Fruit fly (Drosophila melanogaster) whole organism, embryonic: Measurements from ENCODE around the gene sws.
A peak's percentile ranks its signal among the peaks of the same experiment; 100 is the strongest.

Experiments used
- CG10274 ChIP-seq: fragments of 200-800 bp; sonication (Bioruptor generic); optimal IDR thresholded peaks from 3 replicates; lab custom pipeline; 2017; ENCODE audit warnings: missing biosample characterization, mild to moderate bottlenecking, missing genetic modification characterization
- CG11696 ChIP-seq: fragments of 200-800 bp; sonication (Bioruptor generic); IDR thresholded peaks from 2 replicates; pipeline ENCODE4 v1.3.6; 2022; ENCODE audit warnings: missing biosample characterization, missing genetic modification characterization
- CG11723 ChIP-seq: fragments of 200-800 bp; sonication (Bioruptor generic); optimal IDR thresholded peaks from 2 replicates; lab custom pipeline; 2017; ENCODE audit warnings: missing biosample characterization, mild to moderate bottlenecking, missing genetic modification characterization
- CG12236 ChIP-seq: fragments of 200-800 bp; sonication (Bioruptor generic); optimal IDR thresholded peaks from 2 replicates; lab custom pipeline; 2016; ENCODE audit warnings: missing biosample characterization, missing genetic modification characterization
- CG14965 ChIP-seq: fragments of 200-800 bp; sonication (Bioruptor generic); optimal IDR thresholded peaks from 2 replicates; lab custom pipeline; 2016; ENCODE audit warnings: missing biosample characterization, missing genetic modification characterization, borderline replicate concordance
- CG15696 ChIP-seq: fragments of 200-800 bp; sonication (Bioruptor generic); optimal IDR thresholded peaks from 2 replicates; lab custom pipeline; 2019; ENCODE audit warnings: missing biosample characterization, mild to moderate bottlenecking, missing genetic modification characterization, moderate library complexity
- CG1603 ChIP-seq: fragments of 200-800 bp; sonication (Bioruptor generic); optimal IDR thresholded peaks from 2 replicates; lab custom pipeline; 2019; ENCODE audit warnings: missing biosample characterization, mild to moderate bottlenecking, missing genetic modification characterization, moderate library complexity
- CG3281 ChIP-seq: fragments of 200-800 bp; sonication (Bioruptor generic); optimal IDR thresholded peaks from 3 replicates; lab custom pipeline; 2017; ENCODE audit warnings: missing biosample characterization, mild to moderate bottlenecking, missing genetic modification characterization
- CG34422 ChIP-seq: fragments of 200-800 bp; sonication (Bioruptor generic); IDR thresholded peaks from 3 replicates; pipeline ENCODE4 v1.3.6; 2022; ENCODE audit warnings: missing biosample characterization, missing genetic modification characterization
- CG3838 ChIP-seq: fragments of 200-800 bp; sonication (Bioruptor generic); optimal IDR thresholded peaks from 3 replicates; lab custom pipeline; 2016; ENCODE audit warnings: missing biosample characterization, missing genetic modification characterization
- CG3847 ChIP-seq: fragments of 200-800 bp; sonication (Bioruptor generic); IDR thresholded peaks from 2 replicates; pipeline ENCODE4 v1.3.6; 2022; ENCODE audit warnings: missing biosample characterization, missing genetic modification characterization
- CG4328 ChIP-seq: fragments of 200-800 bp; sonication (Bioruptor generic); optimal IDR thresholded peaks from 3 replicates; lab custom pipeline; 2017; ENCODE audit warnings: missing biosample characterization, missing genetic modification reagents, missing genetic modification characterization
- CG4820 ChIP-seq: fragments of 200-800 bp; sonication (Bioruptor generic); optimal IDR thresholded peaks from 3 replicates; lab custom pipeline; 2016; ENCODE audit warnings: missing biosample characterization, missing genetic modification characterization
- CG8765 ChIP-seq: fragments of 200-800 bp; sonication (Bioruptor generic); IDR thresholded peaks from 2 replicates; pipeline ENCODE4 v1.3.6; 2022; ENCODE audit warnings: missing biosample characterization, missing genetic modification characterization
- CG9215 ChIP-seq: fragments of 200-800 bp; sonication (Bioruptor generic); IDR thresholded peaks from 2 replicates; pipeline ENCODE4 v1.3.6; 2022; ENCODE audit warnings: missing biosample characterization, missing genetic modification characterization
- CG9437 ChIP-seq: fragments of 200-800 bp; sonication (Bioruptor generic); optimal IDR thresholded peaks from 2 replicates; lab custom pipeline; 2018; ENCODE audit warnings: missing biosample characterization, mild to moderate bottlenecking, missing genetic modification characterization
- CG9727 ChIP-seq: fragments of 200-800 bp; sonication (Bioruptor generic); optimal IDR thresholded peaks from 3 replicates; lab custom pipeline; 2017; ENCODE audit warnings: missing biosample characterization, mild to moderate bottlenecking, missing genetic modification characterization
- Camta ChIP-seq: fragments of 200-800 bp; sonication (Bioruptor generic); optimal IDR thresholded peaks from 2 replicates; lab custom pipeline; 2016; ENCODE audit warnings: missing biosample characterization, missing genetic modification characterization
- Dll ChIP-seq: fragments of 200-800 bp; sonication (Bioruptor generic); IDR thresholded peaks from 4 replicates; pipeline ENCODE4 v1.3.6; 2022; ENCODE audit warnings: missing biosample characterization, missing genetic modification characterization; ENCODE audit not compliant: partially characterized antibody
- Dref ChIP-seq: fragments of 200-800 bp; sonication (Bioruptor generic); IDR thresholded peaks from 2 replicates; pipeline ENCODE4 v1.3.6; 2022; ENCODE audit warnings: missing biosample characterization, missing genetic modification characterization
- Ets97D ChIP-seq: fragments of 200-800 bp; sonication (Bioruptor generic); optimal IDR thresholded peaks from 3 replicates; lab custom pipeline; 2016; ENCODE audit warnings: missing biosample characterization, missing genetic modification characterization
- HLH3B ChIP-seq: fragments of 200-800 bp; sonication (Bioruptor generic); IDR thresholded peaks from 2 replicates; pipeline ENCODE4 v1.3.6; 2022; ENCODE audit warnings: missing biosample characterization, missing genetic modification characterization
- HmgD ChIP-seq: fragments of 200-800 bp; sonication (Bioruptor generic); optimal IDR thresholded peaks from 3 replicates; lab custom pipeline; 2016; ENCODE audit warnings: missing biosample characterization, missing genetic modification characterization
- Lim3 ChIP-seq: fragments of 200-800 bp; sonication (Bioruptor generic); IDR thresholded peaks from 2 replicates; pipeline ENCODE4 v1.3.6; 2022; ENCODE audit warnings: missing biosample characterization, missing genetic modification characterization
- MBD-R2 ChIP-seq: fragments of 200-800 bp; sonication (Bioruptor generic); IDR thresholded peaks from 2 replicates; pipeline ENCODE4 v1.3.6; 2022; ENCODE audit warnings: missing biosample characterization, missing genetic modification characterization
- Mad ChIP-seq: fragments of 200-800 bp; sonication (Bioruptor generic); optimal IDR thresholded peaks from 2 replicates; lab custom pipeline; 2016; ENCODE audit warnings: missing biosample characterization, missing genetic modification characterization
- Optix ChIP-seq: fragments of 200-800 bp; sonication (Bioruptor generic); IDR thresholded peaks from 3 replicates; pipeline ENCODE4 v1.3.6; 2022; ENCODE audit warnings: missing biosample characterization, missing genetic modification characterization
- PHDP ChIP-seq: fragments of 200-800 bp; sonication (Bioruptor generic); optimal IDR thresholded peaks from 3 replicates; lab custom pipeline; 2018; ENCODE audit warnings: missing biosample characterization, mild to moderate bottlenecking, missing genetic modification characterization, moderate library complexity
- Side ChIP-seq: fragments of 200-800 bp; sonication (Bioruptor generic); optimal IDR thresholded peaks from 2 replicates; lab custom pipeline; 2016; ENCODE audit warnings: missing biosample characterization, missing genetic modification characterization
- Spps ChIP-seq: fragments of 200-800 bp; sonication (Bioruptor generic); optimal IDR thresholded peaks from 2 replicates; lab custom pipeline; 2018; ENCODE audit warnings: missing biosample characterization, mild to moderate bottlenecking, missing genetic modification characterization
- chm ChIP-seq: fragments of 200-800 bp; sonication (Bioruptor generic); IDR thresholded peaks from 2 replicates; pipeline ENCODE4 v1.3.6; 2022; ENCODE audit warnings: missing biosample characterization, missing genetic modification characterization
- dysf ChIP-seq: fragments of 200-800 bp; sonication (Bioruptor generic); IDR thresholded peaks from 3 replicates; pipeline ENCODE4 v1.3.6; 2022; ENCODE audit warnings: missing biosample characterization, missing genetic modification characterization
- ems ChIP-seq: fragments of 200-800 bp; sonication (Bioruptor generic); optimal IDR thresholded peaks from 3 replicates; lab custom pipeline; 2016; ENCODE audit warnings: missing biosample characterization, missing genetic modification characterization
- exex ChIP-seq: fragments of 200-800 bp; sonication (Bioruptor generic); optimal IDR thresholded peaks from 4 replicates; lab custom pipeline; 2018; ENCODE audit warnings: missing biosample characterization, mild to moderate bottlenecking, missing genetic modification characterization, moderate library complexity
- gro ChIP-seq: fragments of 200-800 bp; sonication (Bioruptor generic); optimal IDR thresholded peaks from 2 replicates; lab custom pipeline; 2016; ENCODE audit warnings: missing biosample characterization, missing genetic modification characterization
- h ChIP-seq: fragments of >200 bp; optimal IDR thresholded peaks from 2 replicates; lab custom pipeline; 2017
- insv ChIP-seq, 2 experiments: fragments of 200-800 bp; sonication (Bioruptor generic); optimal IDR thresholded peaks; 3 replicates each; lab custom pipeline; 2016 to 2018; ENCODE audit warnings: missing biosample characterization in 2 of 2, missing genetic modification characterization in 2 of 2
- ken ChIP-seq: fragments of 200-800 bp; sonication (Bioruptor generic); IDR thresholded peaks from 3 replicates; pipeline ENCODE4 v1.3.6; 2022; ENCODE audit warnings: missing biosample characterization, missing genetic modification characterization
- lilli ChIP-seq: fragments of 200-800 bp; sonication (Bioruptor generic); optimal IDR thresholded peaks from 3 replicates; lab custom pipeline; 2016; ENCODE audit warnings: missing biosample characterization, missing genetic modification characterization
- lov ChIP-seq, 2 experiments: fragments of 200-800 bp in 1 of 2; fragments of >200 bp in 1 of 2; sonication (Bioruptor generic) in 1 of 2; IDR thresholded peaks in 1 of 2; optimal IDR thresholded peaks in 1 of 2; 2 replicates in 1 of 2; 3 replicates in 1 of 2; pipeline versions ENCODE4 v1.3.6 to Lab custom; 2017 to 2022; ENCODE audit warnings: missing biosample characterization in 1 of 2, missing genetic modification characterization in 1 of 2
- p53 ChIP-seq: fragments of 200-800 bp; sonication (Bioruptor generic); optimal IDR thresholded peaks from 2 replicates; lab custom pipeline; 2016; ENCODE audit warnings: missing biosample characterization, missing genetic modification characterization
- pnt ChIP-seq: fragments of 200-800 bp; sonication (Bioruptor generic); optimal IDR thresholded peaks from 3 replicates; lab custom pipeline; 2016; ENCODE audit warnings: missing biosample characterization, missing genetic modification characterization
- pros ChIP-seq: fragments of 200-800 bp; sonication (Bioruptor generic); optimal IDR thresholded peaks from 3 replicates; lab custom pipeline; 2019; ENCODE audit warnings: missing biosample characterization, mild to moderate bottlenecking, missing genetic modification characterization, moderate library complexity
- repo ChIP-seq: fragments of 200-800 bp; sonication (Bioruptor generic); optimal IDR thresholded peaks from 2 replicates; lab custom pipeline; 2016; ENCODE audit warnings: missing biosample characterization, missing genetic modification characterization
- sc ChIP-seq, 3 experiments: fragments of >200 bp in 2 of 3; fragments of 200-800 bp in 1 of 3; sonication (Bioruptor generic) in 1 of 3; optimal IDR thresholded peaks; 2 replicates in 2 of 3; 3 replicates in 1 of 3; lab custom pipeline; 2017; ENCODE audit warnings: mild to moderate bottlenecking in 1 of 3, missing biosample characterization in 1 of 3, missing genetic modification characterization in 1 of 3, missing genetic modification reagents in 1 of 3
- sima ChIP-seq: fragments of 200-800 bp; sonication (Bioruptor generic); optimal IDR thresholded peaks from 2 replicates; lab custom pipeline; 2016; ENCODE audit warnings: missing biosample characterization, missing genetic modification characterization
- stwl ChIP-seq: fragments of 200-800 bp; sonication (Bioruptor generic); optimal IDR thresholded peaks from 3 replicates; lab custom pipeline; 2018; ENCODE audit warnings: missing biosample characterization, mild to moderate bottlenecking, missing genetic modification characterization, moderate library complexity
- tup ChIP-seq: fragments of 200-800 bp; sonication (Bioruptor generic); optimal IDR thresholded peaks from 2 replicates; lab custom pipeline; 2016; ENCODE audit warnings: missing biosample characterization, mild to moderate bottlenecking, missing genetic modification characterization, moderate library complexity
- yki ChIP-seq: fragments of >200 bp; optimal IDR thresholded peaks from 3 replicates; lab custom pipeline; 2018
- zen ChIP-seq: fragments of 200-800 bp; sonication (Bioruptor generic); optimal IDR thresholded peaks from 3 replicates; lab custom pipeline; 2018; ENCODE audit warnings: missing biosample characterization, mild to moderate bottlenecking, missing genetic modification characterization, moderate library complexity

Gene sws

DNA sequence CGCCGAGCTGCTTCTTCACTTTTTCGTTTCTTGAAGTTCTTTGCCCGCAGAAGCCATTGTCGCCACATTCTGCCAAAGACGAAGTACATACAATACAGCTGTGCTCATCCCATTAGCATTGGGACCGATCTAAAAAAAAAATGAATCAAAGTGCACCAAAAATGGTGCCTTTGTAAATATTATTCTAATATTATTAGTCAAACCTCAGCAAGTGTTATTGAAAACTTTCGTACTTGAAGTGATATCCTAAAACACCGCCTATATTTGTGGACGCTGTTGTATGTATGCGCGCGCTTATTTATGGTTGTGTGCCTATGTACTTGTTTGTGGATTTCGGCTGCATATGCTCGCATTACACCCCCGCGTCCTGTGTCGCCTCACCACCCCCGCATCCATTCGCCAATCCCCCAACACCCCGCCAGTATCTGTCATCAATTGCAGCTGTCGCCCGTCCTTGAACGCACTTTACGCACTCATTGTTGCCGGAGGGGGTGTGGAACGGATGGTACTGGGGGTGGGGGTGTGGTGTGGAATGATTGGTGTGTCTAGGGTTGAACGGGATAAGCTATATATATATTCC lies 4.4 kb upstream of the sws start (continued):
- TF ChIP-seq lov (optimal IDR thresholded peaks at IDR 0.05; lab: Kevin White, UChicago) = no peak
- TF ChIP-seq lov (GFP tag; IDR thresholded peaks at IDR 0.05; lab: Robert Waterston, UW) = peak; percentile 92
- peak; percentile 47 for TF ChIP-seq gro
- peak; percentile 72 for TF ChIP-seq CG3847
- TF ChIP-seq CG34422 (GFP tag; lab: Robert Waterston, UW) = peak; percentile 91
- peak in 1 of 2 experiments; percentile 6 for TF ChIP-seq insv (GFP tag; optimal IDR thresholded peaks at IDR 0.05; lab: Kevin White, UChicago)
- peak; percentile 34 for TF ChIP-seq exex (tag; lab: Kevin White, UChicago)
- TF ChIP-seq p53 (GFP tag; lab: Kevin White, UChicago) = no peak
- TF ChIP-seq CG4820 (GFP tag; lab: Kevin White, UChicago) = peak; percentile 87
- peak; percentile 81 for TF ChIP-seq zen
- peak; percentile 32 for TF ChIP-seq CG3838
- peak; percentile 42 for TF ChIP-seq Ets97D
- no peak for TF ChIP-seq Dll
- TF ChIP-seq ems (GFP tag; lab: Kevin White, UChicago) = peak; percentile 64
- peak; percentile 52 for TF ChIP-seq CG9215
- peak; percentile 89 for TF ChIP-seq Optix (GFP tag; lab: Robert Waterston, UW)
- peak; percentile 14 for TF ChIP-seq HmgD (GFP tag; lab: Kevin White, UChicago)
- peak; percentile 79 for TF ChIP-seq lilli (GFP tag; lab: Kevin White, UChicago)
- peak; percentile 51 for TF ChIP-seq Side
- TF ChIP-seq CG3281 (GFP tag; lab: Kevin White, UChicago) = peak; percentile 77
- peak; percentile 73 for TF ChIP-seq CG11723
- TF ChIP-seq sc (optimal IDR thresholded peaks at IDR 0.05; lab: Kevin White, UChicago) = no peak
- peak; percentile 80 for TF ChIP-seq sc (GFP tag; optimal IDR thresholded peaks at IDR 0.05; lab: Kevin White, UChicago)
- TF ChIP-seq Camta (GFP tag; lab: Kevin White, UChicago) = peak; percentile 58
- TF ChIP-seq CG8765 (GFP tag; lab: Robert Waterston, UW) = peak; percentile 80
- TF ChIP-seq repo = peak; percentile 45
- peak; percentile 68 for TF ChIP-seq CG15696
- peak; percentile 61 for TF ChIP-seq CG12236 (GFP tag; lab: Kevin White, UChicago)
- peak; percentile 62; the same call in 1 of the 2 replicates for TF ChIP-seq MBD-R2
- TF ChIP-seq h (lab: Kevin White, UChicago) = no peak
- no peak for TF ChIP-seq Dref (GFP tag; lab: Robert Waterston, UW)
- TF ChIP-seq ken (GFP tag; lab: Robert Waterston, UW) = peak; percentile 94
- TF ChIP-seq pros (GFP tag; lab: Kevin White, UChicago) = peak; percentile 60
- TF ChIP-seq Spps (tag; lab: Kevin White, UChicago) = peak; percentile 73
- TF ChIP-seq CG9437 (GFP tag; lab: Kevin White, UChicago) = peak; percentile 75
- TF ChIP-seq yki (lab: Kevin White, UChicago) = no peak
- TF ChIP-seq Lim3 (GFP tag; lab: Robert Waterston, UW) = peak; percentile 62; the same call in 1 of the 2 replicates
- TF ChIP-seq CG4328 (GFP tag; lab: Kevin White, UChicago) = peak; percentile 24
- TF ChIP-seq pnt = peak; percentile 64
- TF ChIP-seq CG14965 (GFP tag; lab: Kevin White, UChicago) = no peak
- peak; percentile 21 for TF ChIP-seq stwl
- peak; percentile 98 for TF ChIP-seq CG11696 (GFP tag; lab: Robert Waterston, UW)
- peak; percentile 13 for TF ChIP-seq sima
- TF ChIP-seq PHDP = peak; percentile 91
- peak; percentile 89 for TF ChIP-seq dysf (GFP tag; lab: Robert Waterston, UW)
- peak; percentile 86 for TF ChIP-seq CG9727
- peak; percentile 55 for TF ChIP-seq CG10274
- peak; percentile 68 for TF ChIP-seq Mad (GFP tag; lab: Kevin White, UChicago)
- TF ChIP-seq CG1603 = peak; percentile 95
- peak; percentile 91 for TF ChIP-seq HLH3B
- peak; percentile 61 for TF ChIP-seq tup (GFP tag; lab: Kevin White, UChicago)
- TF ChIP-seq chm (GFP tag; lab: Robert Waterston, UW) = peak; percentile 90
